Fruit fly (Drosophila melanogaster): ENCODE data around the gene CG9302.

DNA sequence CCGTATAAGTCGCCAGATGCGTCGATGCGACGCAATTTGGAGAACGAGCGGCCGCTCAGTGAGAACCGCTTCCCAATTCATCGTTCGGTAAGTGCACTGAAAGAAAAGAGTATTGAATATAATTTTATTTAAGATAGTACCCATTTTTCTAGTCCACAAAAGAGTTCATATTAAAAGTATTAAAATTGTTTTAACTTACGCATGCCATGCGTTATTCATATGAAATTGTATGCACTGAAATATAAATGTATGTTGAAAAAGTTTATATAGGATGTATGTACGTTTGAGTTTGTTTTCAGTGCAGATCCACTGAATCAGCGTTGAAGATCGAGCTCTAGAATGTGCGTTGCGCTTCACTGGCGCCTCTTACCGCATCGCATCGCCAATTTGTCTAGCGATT, 21.2 kb upstream of the CG9302 start:
- TF ChIP-seq pan (optimal IDR thresholded peaks at IDR 0.05), result no peak
- no peak for TF ChIP-seq sv (GFP tag; optimal IDR thresholded peaks at IDR 0.05)
- no peak for TF ChIP-seq Dfd (GFP tag; optimal IDR thresholded peaks at IDR 0.05)
- TF ChIP-seq dsf (GFP tag; optimal IDR thresholded peaks at IDR 0.05; ENCODE audit: borderline replicate concordance), result no peak
- TF ChIP-seq lola (GFP tag; optimal IDR thresholded peaks at IDR 0.05), result no peak
